Fruit fly (Drosophila melanogaster): ENCODE results near the gene CG10553.

CG10553 gene

dm6 chr3R:25281165-25281564 lies 36.7 kb downstream of the CG10553 start, which contains the start of gene CG11892 (continued):
- TF ChIP-seq CG17328 (GFP tag; IDR thresholded peaks at IDR 0.05): no peak
- TF ChIP-seq sc (optimal IDR thresholded peaks at IDR 0.05): no peak
- TF ChIP-seq sc (GFP tag; optimal IDR thresholded peaks at IDR 0.05): no peak
- TF ChIP-seq ara (GFP tag; IDR thresholded peaks at IDR 0.05): 0 out of 2 replicates have a peak, but pooled peaks have one; percentile 43
- TF ChIP-seq gsb (GFP tag; IDR thresholded peaks at IDR 0.05): no peak
- TF ChIP-seq lilli (GFP tag; optimal IDR thresholded peaks at IDR 0.05): peak; percentile 15
- peak; percentile 74 for TF ChIP-seq Fer1 (GFP tag; optimal IDR thresholded peaks at IDR 0.05)
- no peak for TF ChIP-seq sqz (GFP tag; optimal IDR thresholded peaks at IDR 0.05)
- TF ChIP-seq CG18764 (GFP tag; optimal IDR thresholded peaks at IDR 0.05): no peak
- TF ChIP-seq jumu (GFP tag; optimal IDR thresholded peaks at IDR 0.05): no peak
- 0 out of 3 replicates have a peak, but pooled peaks have one; percentile 13 for TF ChIP-seq CG14050 (GFP tag; IDR thresholded peaks at IDR 0.05)
- TF ChIP-seq Sry-β (GFP tag; optimal IDR thresholded peaks at IDR 0.05): no peak
- TF ChIP-seq Chrac-16 (GFP tag; optimal IDR thresholded peaks at IDR 0.05): no peak
- no peak for TF ChIP-seq gsb-n (tag; optimal IDR thresholded peaks at IDR 0.05)
- TF ChIP-seq HLH3B (GFP tag; IDR thresholded peaks at IDR 0.05): no peak
- no peak for TF ChIP-seq Opbp (GFP tag; IDR thresholded peaks at IDR 0.05; ENCODE audit: partially characterized antibody)
- TF ChIP-seq CG5245 (GFP tag; optimal IDR thresholded peaks at IDR 0.05): no peak
- no peak for TF ChIP-seq CG13624 (GFP tag; optimal IDR thresholded peaks at IDR 0.05)
- TF ChIP-seq dysf (GFP tag; IDR thresholded peaks at IDR 0.05): no peak
- no peak for TF ChIP-seq CG15479 (GFP tag; optimal IDR thresholded peaks at IDR 0.05)
- TF ChIP-seq br (optimal IDR thresholded peaks at IDR 0.05): no peak
- no peak for TF ChIP-seq CG10565 (GFP tag; optimal IDR thresholded peaks at IDR 0.05)
- no peak for TF ChIP-seq gt (GFP tag; IDR thresholded peaks at IDR 0.05)
- no peak for TF ChIP-seq chm (GFP tag; IDR thresholded peaks at IDR 0.05)
- no peak for TF ChIP-seq bab2 (GFP tag; optimal IDR thresholded peaks at IDR 0.05)
- TF ChIP-seq sim (GFP tag; IDR thresholded peaks at IDR 0.05): no peak
- peak; percentile 53 for TF ChIP-seq Hey (tag; optimal IDR thresholded peaks at IDR 0.05)
- TF ChIP-seq sens-2 (GFP tag; IDR thresholded peaks at IDR 0.05): no peak
- TF ChIP-seq repo (GFP tag; optimal IDR thresholded peaks at IDR 0.05): no peak
- peak; percentile 87 for TF ChIP-seq CG12769 (tag; optimal IDR thresholded peaks at IDR 0.05)
- no peak for TF ChIP-seq Spps (tag; optimal IDR thresholded peaks at IDR 0.05)
- no peak for TF ChIP-seq NK7.1 (GFP tag; optimal IDR thresholded peaks at IDR 0.05)
- no peak for TF ChIP-seq pfk (GFP tag; optimal IDR thresholded peaks at IDR 0.05)
- TF ChIP-seq CG42726 (GFP tag; IDR thresholded peaks at IDR 0.05; ENCODE audit: partially characterized antibody): no peak
- no peak for TF ChIP-seq HmgD (GFP tag; optimal IDR thresholded peaks at IDR 0.05)
- peak; percentile 58 for TF ChIP-seq PHDP (tag; optimal IDR thresholded peaks at IDR 0.05)
- TF ChIP-seq CG32767 (GFP tag; IDR thresholded peaks at IDR 0.05): no peak
- TF ChIP-seq caup (GFP tag; optimal IDR thresholded peaks at IDR 0.05; ENCODE audit: severe bottlenecking): peak; percentile 58
- peak; percentile 80 for TF ChIP-seq CG7987 (GFP tag; optimal IDR thresholded peaks at IDR 0.05)
- TF ChIP-seq kah (GFP tag; optimal IDR thresholded peaks at IDR 0.05): no peak
- TF ChIP-seq CG6791 (GFP tag; IDR thresholded peaks at IDR 0.05; ENCODE audit: partially characterized antibody): no peak
- TF ChIP-seq CG4707 (GFP tag; optimal IDR thresholded peaks at IDR 0.05): peak; percentile 39
- no peak for TF ChIP-seq psq (GFP tag; optimal IDR thresholded peaks at IDR 0.05)
- TF ChIP-seq CG8290 (GFP tag; optimal IDR thresholded peaks at IDR 0.05): no peak
- TF ChIP-seq CG8290 (tag; optimal IDR thresholded peaks at IDR 0.05): peak in 1 of 2 experiments; percentile 93
- TF ChIP-seq Sry-δ (GFP tag; optimal IDR thresholded peaks at IDR 0.05): no peak
- TF ChIP-seq CG10274 (GFP tag; optimal IDR thresholded peaks at IDR 0.05): no peak
- peak; percentile 76 for TF ChIP-seq CG13296 (GFP tag; optimal IDR thresholded peaks at IDR 0.05)
- TF ChIP-seq CG17361 (GFP tag; IDR thresholded peaks at IDR 0.05): no peak
- no peak for TF ChIP-seq CG3847 (GFP tag; IDR thresholded peaks at IDR 0.05)
- no peak for TF ChIP-seq rib (GFP tag; IDR thresholded peaks at IDR 0.05)
- TF ChIP-seq Dll (GFP tag; IDR thresholded peaks at IDR 0.05; ENCODE audit: partially characterized antibody): no peak
- TF ChIP-seq jing (GFP tag; optimal IDR thresholded peaks at IDR 0.05): no peak

All from whole organism, embryonic.